Worm (Caenorhabditis elegans) whole organism, young adult: ENCODE results near the gene ZC395.5.

Source experiments
- B0019.2 ChIP-seq: fragments of 200-800 bp; sonication (Bioruptor generic); conservative IDR thresholded peaks from 2 replicates; pipeline ENCODE4 v1.3.6; 2022; ENCODE audit warnings: missing genetic modification reagents, missing genetic modification characterization, missing compliant biosample characterization
- D2030.7 ChIP-seq: fragments of 200-800 bp; sonication (Bioruptor generic); IDR thresholded peaks from 2 replicates; pipeline ENCODE4 v1.3.6; 2022; ENCODE audit warnings: missing genetic modification reagents, missing genetic modification characterization, missing compliant biosample characterization
- F10E7.11 ChIP-seq: sonication (generic microtip); optimal IDR thresholded peaks from 2 replicates; lab custom pipeline; 2017; ENCODE audit warnings: mild to moderate bottlenecking, missing genetic modification characterization, moderate library complexity, missing compliant biosample characterization
- F23B12.7 ChIP-seq: sonication (generic microtip); optimal IDR thresholded peaks from 2 replicates; lab custom pipeline; 2017; ENCODE audit warnings: missing genetic modification characterization, mild to moderate bottlenecking, missing compliant biosample characterization, antibody characterized with exemption, moderate library complexity; ENCODE audit not compliant: insufficient read depth
- F39B2.1 ChIP-seq: fragments of 200-800 bp; sonication (Bioruptor generic); IDR thresholded peaks from 2 replicates; pipeline ENCODE4 v1.3.6; 2022; ENCODE audit warnings: missing genetic modification reagents, missing genetic modification characterization, missing compliant biosample characterization
- F52B5.7 ChIP-seq: sonication (generic microtip); optimal IDR thresholded peaks from 2 replicates; lab custom pipeline; 2016; ENCODE audit warnings: mild to moderate bottlenecking, missing genetic modification characterization, missing compliant biosample characterization
- F57A8.1 ChIP-seq: fragments of 200-800 bp; sonication (Bioruptor generic); optimal IDR thresholded peaks from 2 replicates; lab custom pipeline; 2018; ENCODE audit warnings: mild to moderate bottlenecking, missing genetic modification characterization, moderate library complexity, missing compliant biosample characterization
- F57C9.4 ChIP-seq: sonication (generic microtip); optimal IDR thresholded peaks from 2 replicates; lab custom pipeline; 2017; ENCODE audit warnings: mild to moderate bottlenecking, missing genetic modification characterization, missing compliant biosample characterization
- K11D2.4 ChIP-seq: fragments of 200-800 bp; sonication (Bioruptor generic); IDR thresholded peaks from 2 replicates; pipeline ENCODE4 v1.3.6; 2022; ENCODE audit warnings: missing genetic modification reagents, missing genetic modification characterization, missing compliant biosample characterization
- T07F8.4 ChIP-seq: sonication (generic microtip); optimal IDR thresholded peaks from 2 replicates; lab custom pipeline; 2016; ENCODE audit warnings: mild to moderate bottlenecking, missing genetic modification characterization, moderate library complexity, missing compliant biosample characterization
- Y95B8A.8 ChIP-seq: fragments of 200-800 bp; sonication (Bioruptor generic); IDR thresholded peaks from 2 replicates; pipeline ENCODE4 v1.3.6; 2022; ENCODE audit warnings: missing genetic modification reagents, missing genetic modification characterization, missing compliant biosample characterization
- akir-1 ChIP-seq: fragments of 200-800 bp; sonication (Bioruptor generic); optimal IDR thresholded peaks from 2 replicates; lab custom pipeline; 2018; ENCODE audit warnings: mild to moderate bottlenecking, missing genetic modification characterization, moderate library complexity, missing compliant biosample characterization
- athp-1 ChIP-seq: sonication (generic microtip); optimal IDR thresholded peaks from 2 replicates; lab custom pipeline; 2017; ENCODE audit warnings: mild to moderate bottlenecking, missing genetic modification characterization, missing compliant biosample characterization
- attf-3 ChIP-seq: fragments of 200-800 bp; sonication (Bioruptor generic); conservative IDR thresholded peaks from 2 replicates; pipeline ENCODE4 v1.3.6; 2022; ENCODE audit warnings: missing genetic modification reagents, missing genetic modification characterization, missing compliant biosample characterization
- ceh-100 ChIP-seq: fragments of 200-800 bp; sonication (Bioruptor generic); IDR thresholded peaks from 2 replicates; pipeline ENCODE4 v1.3.6; 2022; ENCODE audit warnings: missing genetic modification reagents, missing genetic modification characterization, missing compliant biosample characterization
- ceh-27 ChIP-seq: fragments of 200-800 bp; sonication (Bioruptor generic); optimal IDR thresholded peaks from 2 replicates; lab custom pipeline; 2018; ENCODE audit warnings: mild to moderate bottlenecking, missing genetic modification characterization, moderate library complexity, missing compliant biosample characterization
- ceh-58 ChIP-seq: fragments of 200-800 bp; sonication (Bioruptor generic); IDR thresholded peaks from 2 replicates; pipeline ENCODE4 v1.3.6; 2022; ENCODE audit warnings: missing genetic modification characterization, missing compliant biosample characterization
- ceh-91 ChIP-seq: fragments of 200-800 bp; sonication (Bioruptor generic); IDR thresholded peaks from 2 replicates; pipeline ENCODE4 v1.3.6; 2022; ENCODE audit warnings: missing genetic modification reagents, missing genetic modification characterization, missing compliant biosample characterization
- chd-7 ChIP-seq: sonication (generic microtip); optimal IDR thresholded peaks from 2 replicates; lab custom pipeline; 2016; ENCODE audit warnings: mild to moderate bottlenecking, missing genetic modification characterization, moderate library complexity, missing compliant biosample characterization
- ets-4 ChIP-seq: fragments of 200-800 bp; sonication (Bioruptor generic); optimal IDR thresholded peaks from 2 replicates; lab custom pipeline; 2018; ENCODE audit warnings: mild to moderate bottlenecking, missing genetic modification characterization, missing compliant biosample characterization
- him-1 ChIP-seq: sonication (generic microtip); optimal IDR thresholded peaks from 2 replicates; lab custom pipeline; 2016; ENCODE audit warnings: missing genotype, missing genetic modification reagents, missing genetic modification characterization, missing compliant biosample characterization
- hmg-1.2 ChIP-seq: fragments of 200-800 bp; sonication (Bioruptor generic); IDR thresholded peaks from 2 replicates; pipeline ENCODE4 v1.3.6; 2022; ENCODE audit warnings: missing genetic modification reagents, missing genetic modification characterization, missing compliant biosample characterization
- hmg-20 ChIP-seq: fragments of 200-800 bp; sonication (Bioruptor generic); IDR thresholded peaks from 2 replicates; pipeline ENCODE4 v1.3.6; 2022; ENCODE audit warnings: missing genetic modification reagents, missing genetic modification characterization, missing compliant biosample characterization
- hrde-1 ChIP-seq: sonication (generic microtip); optimal IDR thresholded peaks from 2 replicates; lab custom pipeline; 2016; ENCODE audit warnings: missing genetic modification characterization, mild to moderate bottlenecking, missing compliant biosample characterization, moderate library complexity, missing genotype, missing genetic modification reagents, borderline replicate concordance
- hsf-1 ChIP-seq: fragments of 200-800 bp; sonication (Bioruptor generic); IDR thresholded peaks from 2 replicates; pipeline ENCODE4 v1.3.6; 2022; ENCODE audit warnings: missing genetic modification reagents, missing genetic modification characterization, missing compliant biosample characterization
- let-526 ChIP-seq: fragments of 200-800 bp; sonication (Bioruptor generic); IDR thresholded peaks from 2 replicates; pipeline ENCODE4 v1.3.6; 2022; ENCODE audit warnings: missing genetic modification reagents, missing genetic modification characterization, missing compliant biosample characterization
- lir-1 ChIP-seq: fragments of 200-800 bp; sonication (Bioruptor generic); conservative IDR thresholded peaks from 2 replicates; pipeline ENCODE4 v1.3.6; 2022; ENCODE audit warnings: missing genetic modification reagents, missing genetic modification characterization, missing compliant biosample characterization
- madf-3 ChIP-seq: fragments of 200-800 bp; sonication (Bioruptor generic); IDR thresholded peaks from 2 replicates; pipeline ENCODE4 v1.3.6; 2022; ENCODE audit warnings: missing genetic modification reagents, missing genetic modification characterization, missing compliant biosample characterization
- madf-6 ChIP-seq: fragments of 200-800 bp; sonication (Bioruptor generic); IDR thresholded peaks from 2 replicates; pipeline ENCODE4 v1.3.6; 2022; ENCODE audit warnings: missing genetic modification reagents, missing genetic modification characterization, missing compliant biosample characterization
- mcd-1 ChIP-seq: fragments of 200-800 bp; sonication (Bioruptor generic); IDR thresholded peaks from 2 replicates; pipeline ENCODE4 v1.3.6; 2022; ENCODE audit warnings: missing genetic modification reagents, missing genetic modification characterization, missing compliant biosample characterization
- mes-4 ChIP-seq: sonication (generic microtip); optimal IDR thresholded peaks from 2 replicates; lab custom pipeline; 2016; ENCODE audit warnings: missing genotype, missing genetic modification characterization, missing compliant biosample characterization
- nhr-120 ChIP-seq: fragments of 200-800 bp; sonication (Bioruptor generic); IDR thresholded peaks from 2 replicates; pipeline ENCODE4 v1.3.6; 2022; ENCODE audit warnings: missing genetic modification characterization, missing compliant biosample characterization
- nhr-27 ChIP-seq: fragments of 200-800 bp; sonication (Bioruptor generic); optimal IDR thresholded peaks from 2 replicates; lab custom pipeline; 2018; ENCODE audit warnings: mild to moderate bottlenecking, missing genetic modification characterization, moderate library complexity, missing compliant biosample characterization
- nhr-80 ChIP-seq: sonication (generic microtip); optimal IDR thresholded peaks from 2 replicates; lab custom pipeline; 2016; ENCODE audit warnings: missing genetic modification characterization, missing compliant biosample characterization
- nhr-90 ChIP-seq: sonication (generic microtip); optimal IDR thresholded peaks from 2 replicates; lab custom pipeline; 2016; ENCODE audit warnings: missing genotype, mild to moderate bottlenecking, missing genetic modification characterization, missing compliant biosample characterization
- pbrm-1 ChIP-seq: fragments of 200-800 bp; sonication (Bioruptor generic); IDR thresholded peaks from 2 replicates; pipeline ENCODE4 v1.3.6; 2022; ENCODE audit warnings: missing genetic modification reagents, missing genetic modification characterization, missing compliant biosample characterization
- repo-1 ChIP-seq: sonication (generic microtip); optimal IDR thresholded peaks from 2 replicates; lab custom pipeline; 2017; ENCODE audit warnings: mild to moderate bottlenecking, missing genetic modification characterization, missing compliant biosample characterization
- rpc-1 ChIP-seq, 2 experiments: fragments of 150-350 bp in 1 of 2; sonication (generic microtip) in 1 of 2; optimal IDR thresholded peaks; 2 replicates each; lab custom pipeline; 2014 to 2018; ENCODE audit warnings: missing biosample characterization in 1 of 2, missing genetic modification characterization in 1 of 2, missing genetic modification reagents in 1 of 2, missing genotype in 1 of 2
- sdz-38 ChIP-seq: sonication (generic microtip); optimal IDR thresholded peaks from 2 replicates; lab custom pipeline; 2016; ENCODE audit warnings: missing genotype, missing genetic modification characterization, missing compliant biosample characterization
- tbx-9 ChIP-seq: sonication (generic microtip); optimal IDR thresholded peaks from 2 replicates; lab custom pipeline; 2016; ENCODE audit warnings: borderline replicate concordance, missing genetic modification characterization, inconsistent platforms, missing compliant biosample characterization
- xnd-1 ChIP-seq: sonication (generic microtip); optimal IDR thresholded peaks from 2 replicates; lab custom pipeline; 2016; ENCODE audit warnings: missing genotype, missing genetic modification reagents, missing genetic modification characterization, missing compliant biosample characterization
- ztf-22 ChIP-seq: fragments of 200-800 bp; sonication (Bioruptor generic); optimal IDR thresholded peaks from 2 replicates; lab custom pipeline; 2018; ENCODE audit warnings: mild to moderate bottlenecking, missing genetic modification characterization, moderate library complexity, missing compliant biosample characterization
- ztf-28 ChIP-seq: fragments of 200-800 bp; sonication (Bioruptor generic); IDR thresholded peaks from 2 replicates; pipeline ENCODE4 v1.3.6; 2022; ENCODE audit warnings: missing genetic modification reagents, missing genetic modification characterization, missing compliant biosample characterization

The ZC395.5 gene

ce11 chrIII:5294867-5295266 is 27.2 kb downstream of the ZC395.5 start (continued):
- TF ChIP-seq hrde-1 (no peak), nhr-90 (no peak), ets-4 (GFP tag; lab: Kevin White, UChicago) (peak; percentile 62), mes-4 (peak; percentile 42), sdz-38 (tag; lab: Kevin White, UChicago) (peak; percentile 14), F23B12.7 (tag; lab: Kevin White, UChicago) (peak; percentile 81)

ce11 chrIII:5301786-5302268 is 34.2 kb downstream of the ZC395.5 start, which contains the start of the genes T15B12.2 and F52C9.5:
TSS of gene T15B12.2 (minus strand) at chrIII:5301886.
TSS of gene F52C9.5 (plus strand) at chrIII:5302218.
- TF ChIP-seq ceh-100 (GFP tag; lab: Robert Waterston, UW), result no peak
- no peak for TF ChIP-seq xnd-1 (tag; lab: Kevin White, UChicago)
- no peak for TF ChIP-seq tbx-9
- TF ChIP-seq ceh-27, result no peak
- TF ChIP-seq athp-1 (tag; lab: Kevin White, UChicago), result no peak
- TF ChIP-seq hmg-1.2 (GFP tag; lab: Robert Waterston, UW), result no peak
- no peak for TF ChIP-seq ceh-91 (GFP tag; lab: Robert Waterston, UW)
- no peak for TF ChIP-seq nhr-80
- TF ChIP-seq madf-3 (GFP tag; lab: Robert Waterston, UW), result no peak
- no peak for TF ChIP-seq attf-3
- TF ChIP-seq B0019.2 (GFP tag; lab: Robert Waterston, UW), result no peak
- TF ChIP-seq, all 124 proteins: peak for 0

- TF ChIP-seq ztf-28 (no peak), nhr-90 (no peak), F57C9.4 (no peak), attf-3 (no peak)
These were observed 36.4 kb downstream of the ZC395.5 start for ce11 chrIII:5304044-5304443.

- TF ChIP-seq chd-7 (tag; lab: Kevin White, UChicago) (peak; percentile 74), F57A8.1 (peak; percentile 69), ceh-100 (GFP tag; lab: Robert Waterston, UW) (0 out of 2 replicates have a peak, but pooled peaks have one; percentile 41), hrde-1 (peak; percentile 67), hmg-20 (GFP tag; lab: Robert Waterston, UW) (peak; percentile 46; the same call in 1 of the 2 replicates), lir-1 (GFP tag; lab: Robert Waterston, UW) (0 out of 2 replicates have a peak, but pooled peaks have one; percentile 10), K11D2.4 (GFP tag; lab: Robert Waterston, UW) (no peak), Y95B8A.8 (peak; percentile 80; the same call in 1 of the 2 replicates), ztf-22 (GFP tag; lab: Kevin White, UChicago) (no peak), repo-1 (tag; lab: Kevin White, UChicago) (peak; percentile 67), T07F8.4 (peak; percentile 70), nhr-120 (GFP tag; lab: Robert Waterston, UW) (peak; percentile 94), madf-6 (GFP tag; lab: Robert Waterston, UW) (no peak; the same call in 1 of the 2 replicates), nhr-27 (tag; lab: Kevin White, UChicago) (peak; percentile 33), D2030.7 (peak; percentile 81), nhr-90 (peak; percentile 95), mcd-1 (no peak; the same call in 1 of the 2 replicates), pbrm-1 (GFP tag; lab: Robert Waterston, UW) (peak; percentile 86), him-1 (peak; percentile 85), ceh-58 (GFP tag; lab: Robert Waterston, UW) (peak; percentile 91; the same call in 1 of the 2 replicates), athp-1 (tag; lab: Kevin White, UChicago) (peak; percentile 89), F10E7.11 (peak; percentile 57), nhr-80 (peak; percentile 30), let-526 (GFP tag; lab: Robert Waterston, UW) (0 out of 2 replicates have a peak, but pooled peaks have one; percentile 43), hsf-1 (GFP tag; lab: Robert Waterston, UW) (no peak; the same call in 1 of the 2 replicates), F39B2.1 (GFP tag; lab: Robert Waterston, UW) (no peak), akir-1 (no peak), F52B5.7 (tag; lab: Kevin White, UChicago) (peak; percentile 83), rpc-1 (optimal IDR thresholded peaks at IDR 0.05; lab: Kevin White, UChicago) (peak; percentile 89), rpc-1 (tag; optimal IDR thresholded peaks at IDR 0.05; lab: Kevin White, UChicago) (peak; percentile 97)
These were observed 38.1 kb downstream of the ZC395.5 start for ce11 chrIII:5305725-5306124.
